Fruit fly (Drosophila melanogaster): ENCODE results near the gene Rbp9.

Gene Rbp9

DNA sequence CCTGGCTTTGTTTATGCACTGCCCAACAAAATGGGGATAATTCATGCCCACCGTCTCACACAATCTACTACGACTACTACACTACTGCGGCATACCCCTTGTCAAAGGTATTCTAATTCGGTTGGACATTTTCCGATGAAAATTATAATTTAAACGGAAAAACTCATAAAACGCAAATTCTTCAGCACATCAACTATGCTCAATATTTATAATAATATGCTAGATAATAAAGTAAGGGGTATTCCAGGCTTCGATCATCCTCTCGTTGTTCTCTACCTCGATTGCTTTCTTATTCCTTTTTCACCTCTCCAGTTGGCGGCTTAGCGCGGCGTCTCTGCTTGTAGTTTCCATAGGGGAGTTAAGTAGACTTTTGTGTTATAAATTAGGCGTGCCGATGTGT is 13.2 kb upstream of the Rbp9 start (continued):
- TF ChIP-seq CG32532 (GFP tag; IDR thresholded peaks at IDR 0.05), result 0 out of 2 replicates have a peak, but pooled peaks have one; percentile 24
- TF ChIP-seq CG11723 (GFP tag; optimal IDR thresholded peaks at IDR 0.05), result no peak
- peak in 1 of 2 experiments; percentile 8 for TF ChIP-seq dpn (GFP tag; optimal IDR thresholded peaks at IDR 0.05)
- TF ChIP-seq CG10654 (GFP tag; optimal IDR thresholded peaks at IDR 0.05), result no peak
- TF ChIP-seq Chrac-16 (GFP tag; optimal IDR thresholded peaks at IDR 0.05), result no peak
- TF ChIP-seq pnt (GFP tag; optimal IDR thresholded peaks at IDR 0.05), result no peak
- no peak for TF ChIP-seq Hr39 (optimal IDR thresholded peaks at IDR 0.05)
- no peak for TF ChIP-seq Eip74EF (GFP tag; optimal IDR thresholded peaks at IDR 0.05)
- TF ChIP-seq CG9727 (GFP tag; optimal IDR thresholded peaks at IDR 0.05), result no peak
- TF ChIP-seq CG9817 (tag; optimal IDR thresholded peaks at IDR 0.05), result no peak
- no peak for TF ChIP-seq abd-A (tag; optimal IDR thresholded peaks at IDR 0.05)
- TF ChIP-seq vfl (GFP tag; optimal IDR thresholded peaks at IDR 0.05), result no peak
- TF ChIP-seq Xrp1 (GFP tag; IDR thresholded peaks at IDR 0.05), result peak; percentile 38; the same call in 1 of the 2 replicates
- TF ChIP-seq Doc2 (GFP tag; IDR thresholded peaks at IDR 0.05), result no peak
- TF ChIP-seq Antp (GFP tag; optimal IDR thresholded peaks at IDR 0.05), result no peak
- TF ChIP-seq Six4 (GFP tag; optimal IDR thresholded peaks at IDR 0.05), result no peak
- no peak for TF ChIP-seq CG12391 (tag; optimal IDR thresholded peaks at IDR 0.05)
- no peak for TF ChIP-seq CG3838 (GFP tag; optimal IDR thresholded peaks at IDR 0.05)
- TF ChIP-seq vnd (GFP tag; IDR thresholded peaks at IDR 0.05; ENCODE audit: partially characterized antibody), result no peak
- peak; percentile 3 for TF ChIP-seq ind (GFP tag; optimal IDR thresholded peaks at IDR 0.05)
- no peak for TF ChIP-seq CG32772 (GFP tag; IDR thresholded peaks at IDR 0.05)
- TF ChIP-seq HLH3B (GFP tag; IDR thresholded peaks at IDR 0.05), result 0 out of 2 replicates have a peak, but pooled peaks have one; percentile 8
- no peak for TF ChIP-seq CG10565 (GFP tag; optimal IDR thresholded peaks at IDR 0.05)
- TF ChIP-seq CrebB (tag; optimal IDR thresholded peaks at IDR 0.05), result no peak
- TF ChIP-seq CG7357 (GFP tag; IDR thresholded peaks at IDR 0.05), result no peak
- peak; percentile 23; the same call in 1 of the 2 replicates for TF ChIP-seq CG10366 (GFP tag; IDR thresholded peaks at IDR 0.05)
- no peak for TF ChIP-seq Gsc (GFP tag; IDR thresholded peaks at IDR 0.05)
- TF ChIP-seq Nf-YC (tag; optimal IDR thresholded peaks at IDR 0.05), result no peak
- no peak for TF ChIP-seq Rfx (GFP tag; IDR thresholded peaks at IDR 0.05)
- no peak for TF ChIP-seq Mes4 (GFP tag; optimal IDR thresholded peaks at IDR 0.05)
- TF ChIP-seq CG11456 (GFP tag; IDR thresholded peaks at IDR 0.05), result no peak
- TF ChIP-seq Usf (GFP tag; optimal IDR thresholded peaks at IDR 0.05), result no peak
- no peak for TF ChIP-seq repo (GFP tag; optimal IDR thresholded peaks at IDR 0.05)
- peak; percentile 8 for TF ChIP-seq fd96Cb (tag; optimal IDR thresholded peaks at IDR 0.05)
- no peak for TF ChIP-seq crp (GFP tag; optimal IDR thresholded peaks at IDR 0.05)
- peak; percentile 4 for TF ChIP-seq cwo (GFP tag; optimal IDR thresholded peaks at IDR 0.05)
- no peak for TF ChIP-seq CG12219 (GFP tag; optimal IDR thresholded peaks at IDR 0.05)
- TF ChIP-seq CG6683 (GFP tag; optimal IDR thresholded peaks at IDR 0.05), result no peak
- no peak for TF ChIP-seq eve (GFP tag; optimal IDR thresholded peaks at IDR 0.05)
- no peak for TF ChIP-seq Atf-2 (GFP tag; optimal IDR thresholded peaks at IDR 0.05)
- TF ChIP-seq CG12299 (tag; optimal IDR thresholded peaks at IDR 0.05), result no peak
- no peak for TF ChIP-seq CG2116 (GFP tag; optimal IDR thresholded peaks at IDR 0.05)
- no peak for TF ChIP-seq Lhr (GFP tag; optimal IDR thresholded peaks at IDR 0.05)
- no peak for TF ChIP-seq CG13424 (tag; optimal IDR thresholded peaks at IDR 0.05)
- peak; percentile 13; the same call in 1 of the 2 replicates for TF ChIP-seq sob (GFP tag; IDR thresholded peaks at IDR 0.05)
- no peak for TF ChIP-seq mirr (GFP tag; optimal IDR thresholded peaks at IDR 0.05)
- TF ChIP-seq row (GFP tag; IDR thresholded peaks at IDR 0.05), result peak; percentile 62
- peak; percentile 6 for TF ChIP-seq nmo (GFP tag; optimal IDR thresholded peaks at IDR 0.05)
- TF ChIP-seq tin (GFP tag; optimal IDR thresholded peaks at IDR 0.05), result no peak
- TF ChIP-seq zf30C (GFP tag; optimal IDR thresholded peaks at IDR 0.05), result no peak
- no peak for TF ChIP-seq trh (GFP tag; optimal IDR thresholded peaks at IDR 0.05)
- no peak for TF ChIP-seq Abd-B (GFP tag; optimal IDR thresholded peaks at IDR 0.05)

Data from whole organism, embryonic.